Worm (Caenorhabditis elegans): ENCODE measurements around the gene cyp-13A12.

ce11 chrIII:13020741-13021140 is 3.6 kb upstream of the cyp-13A12 start, which contains the start of gene cyp-13A11:
- TF ChIP-seq nhr-111 (GFP tag; optimal IDR thresholded peaks at IDR 0.05) (no peak), nhr-48 (tag; optimal IDR thresholded peaks at IDR 0.05) (no peak), unc-39 (tag; optimal IDR thresholded peaks at IDR 0.05) (no peak), dve-1 (tag; optimal IDR thresholded peaks at IDR 0.05; ENCODE audit: insufficient read depth) (no peak), nhr-77 (tag; optimal IDR thresholded peaks at IDR 0.05) (no peak), lin-39 (tag; optimal IDR thresholded peaks at IDR 0.05) (no peak), mdt-29 (GFP tag; IDR thresholded peaks at IDR 0.05) (no peak)

Data from whole organism, L4 larva.